Worm (Caenorhabditis elegans): ENCODE results near the gene C44H9.4.

- TF ChIP-seq ceh-83 (GFP tag; optimal IDR thresholded peaks at IDR 0.05) (no peak), mls-2 (tag; optimal IDR thresholded peaks at IDR 0.05) (no peak), ceh-39 (tag; optimal IDR thresholded peaks at IDR 0.05) (no peak), nhr-76 (tag; optimal IDR thresholded peaks at IDR 0.05) (no peak), ztf-11 (tag; optimal IDR thresholded peaks at IDR 0.05) (no peak), lin-13 (tag; optimal IDR thresholded peaks at IDR 0.05) (no peak), mep-1 (tag; optimal IDR thresholded peaks at IDR 0.05) (no peak), snpc-4 (tag; optimal IDR thresholded peaks at IDR 0.05) (no peak), nhr-28 (tag; optimal IDR thresholded peaks at IDR 0.05) (no peak), pha-4 (tag; optimal IDR thresholded peaks at IDR 0.05) (no peak), lsy-2 (tag; optimal IDR thresholded peaks at IDR 0.05) (no peak), unc-120 (tag; optimal IDR thresholded peaks at IDR 0.05; ENCODE audit: poor library complexity, severe bottlenecking) (no peak), elt-3 (tag; optimal IDR thresholded peaks at IDR 0.05) (no peak), elt-1 (tag; optimal IDR thresholded peaks at IDR 0.05; ENCODE audit: borderline replicate concordance, insufficient read depth) (no peak)
These were observed 50.4 kb downstream of the C44H9.4 start, which contains the start of gene glb-24 for ce11 chrV:12885860-12886259.
